Fruit fly (Drosophila melanogaster): Measurements from ENCODE around the gene CG11811.

CG11811 gene

DNA sequence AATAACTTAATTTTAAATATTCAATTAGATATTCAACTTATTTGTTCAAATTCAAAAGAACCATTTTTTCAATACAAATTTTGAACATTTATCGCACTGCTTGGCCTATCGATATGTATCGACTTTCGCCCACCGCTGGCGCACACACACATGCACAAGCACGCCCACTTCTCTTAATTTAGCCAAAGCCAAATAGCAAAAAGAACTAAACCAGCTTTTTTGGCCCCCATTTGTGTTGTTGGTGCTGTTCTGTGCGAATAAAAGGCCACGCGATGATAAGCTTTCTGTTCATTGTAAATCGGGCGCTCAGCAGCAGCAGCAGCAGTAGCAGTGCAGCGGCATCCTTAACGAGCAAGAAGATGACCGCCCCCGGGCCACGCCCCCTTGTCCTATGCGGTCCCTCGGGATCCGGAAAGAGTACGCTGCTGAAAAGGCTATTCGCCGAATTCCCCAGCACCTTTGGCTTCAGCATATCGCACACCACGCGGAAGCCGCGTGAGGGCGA, at the start of gene CG11811:
Gene CG11811, plus strand, starts transcription at position 121 of the 505 bp plus-strand sequence.
- TF ChIP-seq Myc (optimal IDR thresholded peaks at IDR 0.05) (no peak), psq (optimal IDR thresholded peaks at IDR 0.05) (no peak), h (optimal IDR thresholded peaks at IDR 0.05) (no peak), Sin3A (optimal IDR thresholded peaks at IDR 0.05) (no peak), ttk (optimal IDR thresholded peaks at IDR 0.05) (no peak), insv (optimal IDR thresholded peaks at IDR 0.05) (no peak)

DNA sequence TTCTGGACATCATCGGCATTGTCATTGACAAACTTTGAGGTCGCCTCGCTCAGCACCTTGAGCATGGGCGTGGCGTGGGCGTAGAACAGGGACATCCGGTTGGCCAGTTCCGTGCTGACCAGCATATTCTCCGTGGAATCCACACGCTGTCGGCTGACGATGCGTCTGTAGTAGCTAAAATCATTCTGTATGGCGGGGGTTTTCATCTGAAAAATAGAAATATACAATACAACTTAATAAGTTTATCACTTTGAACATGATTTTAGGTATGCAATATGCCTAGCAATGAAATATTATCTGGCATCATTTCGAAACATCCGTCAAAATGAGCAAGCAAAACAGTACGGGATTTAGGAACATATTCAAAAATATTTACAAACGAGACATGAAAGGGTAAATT, 49.2 kb upstream of the CG11811 start, which contains the start of gene CG14154:
Gene CG14154, plus strand, starts transcription at position 301 of the 400 bp plus-strand sequence.
- no peak for TF ChIP-seq ttk (optimal IDR thresholded peaks at IDR 0.05)
- no peak for TF ChIP-seq Sin3A (optimal IDR thresholded peaks at IDR 0.05)
- no peak for TF ChIP-seq Myc (optimal IDR thresholded peaks at IDR 0.05)
- no peak for TF ChIP-seq h (optimal IDR thresholded peaks at IDR 0.05)

DNA sequence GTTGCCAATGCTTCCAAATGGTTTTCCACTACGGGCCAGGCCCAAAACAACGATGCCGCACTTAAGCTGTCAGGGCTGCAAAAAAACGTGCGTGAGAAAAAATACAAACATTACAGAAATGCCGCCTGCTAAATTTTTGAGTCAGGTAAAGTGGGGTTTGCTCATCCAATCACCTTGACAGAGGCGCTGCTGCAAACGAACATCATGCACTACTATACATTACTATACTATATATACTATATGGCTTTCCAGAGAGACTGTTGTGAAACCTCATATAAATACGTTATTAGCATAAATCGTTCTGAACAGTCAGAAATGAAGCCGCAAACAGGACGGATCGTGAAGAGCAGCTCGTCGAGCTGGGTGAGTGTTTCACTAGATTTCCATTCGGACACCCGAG, 47.6 kb upstream of the CG11811 start, which contains the start of gene CG14153:
Gene CG14153, plus strand, starts transcription at position 301 of the 400 bp plus-strand sequence.
- TF ChIP-seq Myc (optimal IDR thresholded peaks at IDR 0.05), result no peak

DNA sequence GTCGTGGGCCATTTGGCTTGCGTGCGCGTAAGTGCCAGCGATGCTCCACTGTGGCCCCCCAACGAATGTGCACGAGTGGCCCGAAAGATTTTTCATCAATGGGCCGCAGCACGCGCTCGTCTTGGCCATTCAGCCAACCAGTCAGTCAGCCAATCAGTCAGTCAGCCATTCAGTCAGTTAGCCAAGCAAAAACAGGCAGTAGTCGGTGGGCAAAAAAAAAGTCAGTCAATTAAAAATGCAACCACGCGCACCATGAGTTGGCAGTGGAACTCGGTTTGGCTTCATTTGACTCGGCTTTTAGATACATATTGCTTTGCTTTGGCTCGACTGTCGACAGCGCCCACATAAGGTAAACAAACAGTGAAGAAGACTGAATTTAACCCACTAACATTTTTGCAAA, 44.9 kb upstream of the CG11811 start:
- TF ChIP-seq ttk (optimal IDR thresholded peaks at IDR 0.05), result no peak
- no peak for TF ChIP-seq Myc (optimal IDR thresholded peaks at IDR 0.05)
- no peak for TF ChIP-seq psq (optimal IDR thresholded peaks at IDR 0.05)
- no peak for TF ChIP-seq Sin3A (optimal IDR thresholded peaks at IDR 0.05)
- TF ChIP-seq insv (optimal IDR thresholded peaks at IDR 0.05), result no peak
- TF ChIP-seq h (optimal IDR thresholded peaks at IDR 0.05), result no peak

DNA sequence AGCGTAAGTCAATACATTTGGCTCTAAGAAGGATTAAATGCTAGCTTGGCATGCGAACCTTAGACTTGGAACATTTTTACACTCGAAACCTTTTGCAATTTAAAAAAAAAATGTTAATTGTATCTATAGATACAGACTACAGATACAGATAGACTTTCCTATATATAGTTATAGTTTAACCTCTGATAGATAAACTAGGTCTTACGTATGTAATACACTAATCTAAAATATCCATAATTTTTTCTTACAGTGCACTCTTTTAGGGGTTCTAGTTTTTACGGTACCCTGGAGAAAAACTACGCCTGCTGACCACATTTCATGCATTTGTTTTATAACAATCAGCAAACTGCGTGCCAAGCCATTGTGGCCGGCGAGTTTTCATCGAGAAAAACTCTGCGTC, 43.7 kb upstream of the CG11811 start:
- TF ChIP-seq Myc (optimal IDR thresholded peaks at IDR 0.05), result no peak
- TF ChIP-seq ttk (optimal IDR thresholded peaks at IDR 0.05), result no peak
- no peak for TF ChIP-seq Sin3A (optimal IDR thresholded peaks at IDR 0.05)
- no peak for TF ChIP-seq insv (optimal IDR thresholded peaks at IDR 0.05)
- no peak for TF ChIP-seq h (optimal IDR thresholded peaks at IDR 0.05)
- TF ChIP-seq psq (optimal IDR thresholded peaks at IDR 0.05), result no peak

DNA sequence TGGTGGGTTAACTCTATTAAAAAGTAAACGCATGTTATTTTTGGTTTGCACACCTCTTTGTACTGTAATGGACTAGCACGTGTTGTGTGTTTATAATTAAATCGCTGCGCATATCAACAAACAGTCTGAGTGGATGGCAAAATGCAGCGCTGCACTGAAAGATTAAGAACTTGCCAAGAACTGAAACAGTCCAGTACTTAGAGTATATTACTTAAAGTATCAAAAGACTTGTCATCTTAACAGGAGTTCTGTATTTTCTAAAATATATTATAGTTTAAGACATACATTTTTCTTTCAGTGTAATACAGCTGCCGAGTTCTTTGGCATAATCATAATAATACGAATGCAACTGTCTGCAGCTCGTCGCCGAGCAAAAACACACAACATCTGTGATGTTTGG, 42.4 kb upstream of the CG11811 start:
- TF ChIP-seq Myc (optimal IDR thresholded peaks at IDR 0.05) (no peak), Sin3A (optimal IDR thresholded peaks at IDR 0.05) (no peak), psq (optimal IDR thresholded peaks at IDR 0.05) (no peak), h (optimal IDR thresholded peaks at IDR 0.05) (no peak), insv (optimal IDR thresholded peaks at IDR 0.05) (no peak), ttk (optimal IDR thresholded peaks at IDR 0.05) (no peak)

DNA sequence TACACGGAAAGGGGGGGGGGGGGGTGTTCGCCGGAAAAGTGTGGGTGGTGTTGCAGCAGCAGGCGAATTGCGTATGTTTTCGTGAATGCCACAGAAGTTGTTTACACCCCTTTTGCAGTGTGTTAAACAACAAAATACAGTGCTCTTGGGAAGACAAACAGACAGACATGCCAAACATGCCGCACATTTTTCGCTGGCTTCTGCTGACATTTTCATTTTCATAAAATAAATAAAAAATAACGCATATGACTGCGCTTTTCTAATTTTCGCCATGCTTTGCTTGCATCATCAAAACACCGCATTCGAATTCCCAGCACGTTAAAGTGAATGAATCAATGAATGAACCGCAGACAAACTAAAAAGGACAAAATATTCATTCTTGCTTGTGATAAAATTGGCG, 39.6 kb upstream of the CG11811 start:
- TF ChIP-seq ttk (optimal IDR thresholded peaks at IDR 0.05), result no peak

DNA sequence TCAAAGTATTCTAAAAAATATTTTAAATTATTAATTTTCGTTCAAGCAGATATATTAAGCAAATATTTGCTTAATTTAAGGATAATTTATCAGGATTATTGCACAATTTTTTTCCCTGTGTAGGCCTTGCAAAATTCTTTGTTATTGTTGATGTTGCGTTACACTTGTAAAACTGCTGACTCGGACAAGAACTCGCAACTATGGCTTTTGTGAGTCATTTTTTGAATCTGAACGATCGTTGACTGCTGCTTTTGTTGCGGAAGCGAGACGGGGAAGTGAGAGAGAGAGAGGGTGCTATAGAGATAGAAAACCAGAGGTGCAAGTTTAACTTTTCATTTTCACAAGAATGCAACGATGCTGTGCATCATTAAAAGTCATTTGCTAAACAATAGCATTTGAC, 38.3 kb upstream of the CG11811 start:
- TF ChIP-seq ttk (optimal IDR thresholded peaks at IDR 0.05) (no peak), h (optimal IDR thresholded peaks at IDR 0.05) (no peak), insv (optimal IDR thresholded peaks at IDR 0.05) (no peak), Sin3A (optimal IDR thresholded peaks at IDR 0.05) (no peak), Myc (optimal IDR thresholded peaks at IDR 0.05) (no peak), psq (optimal IDR thresholded peaks at IDR 0.05) (no peak)

DNA sequence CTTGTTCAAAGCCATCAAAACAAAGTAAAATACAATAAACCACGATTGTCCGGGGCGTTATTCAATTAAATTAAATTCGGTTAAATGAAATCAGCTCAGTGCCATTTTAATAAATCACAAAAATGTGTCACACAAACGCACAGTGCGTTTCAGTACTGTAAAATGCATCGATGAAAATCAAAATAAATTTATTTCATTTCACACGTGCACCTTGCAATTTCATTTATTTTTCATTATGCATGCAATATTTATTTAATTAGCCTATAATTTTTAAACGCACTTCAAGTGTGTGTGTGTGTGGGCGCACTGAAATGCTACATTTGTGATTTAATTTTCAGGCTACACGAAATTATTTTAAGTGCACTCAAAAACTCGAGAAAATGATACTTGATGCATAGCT, 36.4 kb upstream of the CG11811 start:
- TF ChIP-seq ttk (optimal IDR thresholded peaks at IDR 0.05) (no peak), Myc (optimal IDR thresholded peaks at IDR 0.05) (no peak), psq (optimal IDR thresholded peaks at IDR 0.05) (no peak), insv (optimal IDR thresholded peaks at IDR 0.05) (no peak), h (optimal IDR thresholded peaks at IDR 0.05) (no peak), Sin3A (optimal IDR thresholded peaks at IDR 0.05) (no peak)

DNA sequence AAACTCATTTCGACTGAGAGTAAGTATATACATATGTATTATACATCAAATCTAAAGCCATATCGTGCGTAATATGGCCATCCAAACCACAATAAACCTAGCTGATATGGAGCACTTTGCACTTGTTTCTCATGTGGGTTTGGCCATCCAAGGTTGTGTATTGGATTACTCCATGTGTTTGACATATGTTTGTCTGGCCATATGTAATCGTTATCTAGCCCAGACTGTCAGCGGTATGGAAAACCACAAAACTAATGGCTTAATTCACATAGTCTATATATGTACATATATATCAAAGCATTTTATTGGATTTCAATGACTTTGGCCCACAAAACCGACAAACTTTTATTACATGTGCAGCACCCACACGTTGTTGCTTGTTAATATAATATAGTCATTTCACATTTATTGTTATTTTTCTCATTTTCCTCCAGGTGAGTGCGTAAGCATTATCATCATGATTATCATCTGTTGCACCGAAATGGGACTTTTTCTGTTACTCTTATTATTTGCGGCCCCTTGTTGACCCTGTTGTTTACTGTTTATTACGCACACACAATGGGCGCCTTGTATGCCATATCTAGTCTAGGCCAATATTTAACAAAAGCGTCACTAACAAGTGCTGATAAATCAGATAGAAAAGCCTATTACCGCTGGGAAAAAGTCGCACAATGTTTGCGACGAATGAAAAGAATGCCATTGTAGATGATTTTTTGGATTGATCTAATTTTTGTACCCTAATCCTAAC, 34.2 kb upstream of the CG11811 start:
- TF ChIP-seq h (optimal IDR thresholded peaks at IDR 0.05), result no peak

DNA sequence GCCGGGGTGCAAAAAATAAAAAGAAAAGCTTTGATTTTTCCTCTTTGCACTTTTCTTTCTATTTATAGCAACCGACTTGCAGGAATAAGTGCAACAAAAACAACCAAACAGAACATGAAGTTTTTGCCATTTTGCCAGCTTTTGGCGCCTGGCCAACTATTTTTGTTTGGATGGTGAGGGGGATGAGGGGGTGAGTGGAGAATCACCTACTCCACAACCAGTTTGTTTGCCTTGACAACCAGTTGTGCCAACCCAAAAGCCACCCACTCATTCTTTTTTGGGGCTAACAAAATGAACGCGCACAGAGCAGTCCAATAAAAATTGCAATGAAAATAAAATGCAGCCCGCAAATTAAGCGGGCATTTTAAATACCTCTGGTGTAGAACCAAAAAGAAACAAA, 33.5 kb upstream of the CG11811 start:
- TF ChIP-seq Myc (optimal IDR thresholded peaks at IDR 0.05) (no peak), insv (optimal IDR thresholded peaks at IDR 0.05) (no peak), h (optimal IDR thresholded peaks at IDR 0.05) (no peak)

DNA sequence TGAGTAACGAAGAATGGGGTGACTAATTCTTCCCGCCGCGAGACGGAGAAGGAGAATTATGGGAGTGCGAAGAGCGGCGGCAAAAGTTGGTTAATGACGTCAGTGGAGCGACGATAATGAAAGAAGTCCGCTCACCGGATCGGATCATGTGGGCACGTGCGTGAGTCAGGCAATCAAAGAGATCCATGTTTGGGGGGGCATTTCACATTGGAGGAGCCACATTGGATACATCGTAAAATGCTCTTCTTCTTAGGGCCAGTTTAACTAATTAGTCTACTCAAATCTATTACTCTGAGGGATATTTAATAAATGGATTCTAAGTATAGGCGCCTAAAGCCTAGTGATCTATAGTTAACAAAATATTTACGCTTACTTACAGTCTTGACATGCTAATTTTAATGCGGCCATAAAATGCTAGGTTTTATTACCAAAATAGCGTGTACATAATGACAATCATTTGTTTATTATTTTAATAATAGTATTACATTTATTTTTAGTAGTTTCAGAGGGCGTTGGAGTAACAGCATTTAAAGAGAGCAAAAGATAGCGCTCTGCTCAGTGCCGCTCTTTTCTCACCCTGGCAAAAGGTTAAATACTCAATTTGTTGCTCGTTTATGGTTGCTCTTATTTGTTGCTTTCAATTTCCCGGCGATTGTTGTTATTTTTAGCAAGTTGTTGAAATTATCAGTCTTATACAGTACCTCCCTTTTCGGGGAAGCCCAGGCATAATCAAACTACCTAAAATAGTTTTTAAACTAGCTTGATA, 32.3 kb upstream of the CG11811 start:
- TF ChIP-seq Sin3A (optimal IDR thresholded peaks at IDR 0.05) (no peak), h (optimal IDR thresholded peaks at IDR 0.05) (no peak), ttk (optimal IDR thresholded peaks at IDR 0.05) (no peak), Myc (optimal IDR thresholded peaks at IDR 0.05) (no peak), psq (optimal IDR thresholded peaks at IDR 0.05) (no peak), insv (optimal IDR thresholded peaks at IDR 0.05) (no peak)

DNA sequence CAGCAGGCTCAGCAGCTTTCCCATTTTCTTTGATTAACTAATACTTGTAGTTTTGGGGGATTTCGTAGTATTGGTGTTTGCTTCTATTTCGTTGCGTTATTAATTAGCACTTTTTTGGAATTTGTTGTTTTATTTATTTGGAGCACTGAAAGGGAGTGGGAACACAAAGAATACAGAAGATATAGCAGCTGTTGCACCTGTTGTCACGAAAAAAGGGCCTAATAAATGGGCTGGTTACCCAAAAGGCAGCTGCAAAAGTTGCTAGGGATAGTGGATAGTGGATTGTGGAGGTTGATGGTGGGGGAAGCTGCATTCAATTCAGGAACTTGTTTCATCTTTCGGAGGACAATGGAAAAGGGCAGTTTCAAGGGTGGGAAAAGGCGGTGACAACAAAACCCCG, 31.3 kb upstream of the CG11811 start:
- TF ChIP-seq psq (optimal IDR thresholded peaks at IDR 0.05) (no peak), h (optimal IDR thresholded peaks at IDR 0.05) (no peak), Sin3A (optimal IDR thresholded peaks at IDR 0.05) (no peak), ttk (optimal IDR thresholded peaks at IDR 0.05) (no peak), insv (optimal IDR thresholded peaks at IDR 0.05) (no peak), Myc (optimal IDR thresholded peaks at IDR 0.05) (no peak)

Data from Kc167 (cell line).